Worm (Caenorhabditis elegans): ENCODE measurements around the gene ZK1321.1.
"Not testable (repeated sequence)": the region's sequence is repeated elsewhere in the genome, so short reads cannot be mapped to it uniquely, and the experiment has no call there.

The ZK1321.1 gene

DNA sequence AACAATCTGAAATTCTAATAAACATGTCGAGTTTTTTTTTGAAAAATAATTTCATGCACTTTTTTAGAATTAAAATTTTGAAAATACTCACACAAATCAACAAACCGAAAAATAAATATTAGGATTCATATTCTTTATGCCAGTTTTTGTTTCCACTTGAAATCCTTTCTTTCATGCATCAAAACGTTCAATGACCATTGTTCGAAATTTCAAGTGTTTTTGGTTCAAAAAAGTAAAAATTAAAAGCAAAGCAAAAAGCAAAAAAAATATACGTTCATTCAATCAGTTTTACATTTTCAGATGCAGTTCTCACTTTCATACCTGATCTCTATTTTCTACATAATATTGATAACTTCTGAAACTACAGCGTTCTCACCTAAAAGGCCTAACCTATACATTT is at the start of gene ZK1321.1:
Gene ZK1321.1 (plus strand): TSS at position 301 of the 400 bp plus-strand sequence.
- TF ChIP-seq sea-1 (GFP tag; conservative IDR thresholded peaks at IDR 0.05), result no peak
- TF ChIP-seq tbx-11 (GFP tag; IDR thresholded peaks at IDR 0.05), result no peak
- TF ChIP-seq tbx-37 (GFP tag; conservative IDR thresholded peaks at IDR 0.05), result no peak
- TF ChIP-seq flt-1 (GFP tag; IDR thresholded peaks at IDR 0.05), result no peak
- no peak for TF ChIP-seq pes-1 (GFP tag; IDR thresholded peaks at IDR 0.05)
- no peak for TF ChIP-seq ets-7 (tag; optimal IDR thresholded peaks at IDR 0.05)
- no peak for TF ChIP-seq hmbx-1 (tag; optimal IDR thresholded peaks at IDR 0.05)
- TF ChIP-seq ceh-13 (GFP tag; optimal IDR thresholded peaks at IDR 0.05), result no peak
- TF ChIP-seq tra-4 (tag; optimal IDR thresholded peaks at IDR 0.05), result no peak
- no peak for TF ChIP-seq ama-1 (optimal IDR thresholded peaks at IDR 0.05)
- no peak for TF ChIP-seq hmg-4 (GFP tag; optimal IDR thresholded peaks at IDR 0.05)
- no peak for TF ChIP-seq aly-1 (tag; optimal IDR thresholded peaks at IDR 0.05)

DNA sequence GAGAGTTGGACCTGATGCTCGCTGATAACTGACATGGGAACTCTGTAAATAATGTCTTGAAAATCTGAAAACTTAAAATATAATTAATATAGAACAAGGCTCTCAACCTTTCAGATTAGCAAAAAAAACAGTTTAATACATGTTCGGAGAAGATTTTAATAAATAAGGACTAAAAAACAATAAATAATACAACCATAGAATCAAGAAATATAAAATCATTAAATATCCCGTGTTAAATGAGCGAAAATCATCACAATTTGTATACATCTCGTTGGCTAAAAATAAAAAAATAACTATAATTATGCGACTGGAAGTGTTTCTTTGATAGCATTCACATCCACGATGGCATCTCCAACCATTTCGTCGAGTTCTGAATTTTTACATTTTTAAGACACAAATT is 49.1 kb upstream of the ZK1321.1 start, which contains the start of gene Y53C12A.10:
Gene Y53C12A.10 (minus strand): TSS at position 101 of the 400 bp plus-strand sequence.
- no peak for TF ChIP-seq hmg-4 (GFP tag; optimal IDR thresholded peaks at IDR 0.05)
- TF ChIP-seq F13C5.2 (tag; optimal IDR thresholded peaks at IDR 0.05), result no peak
- TF ChIP-seq ceh-36 (tag; optimal IDR thresholded peaks at IDR 0.05), result no peak
- no peak for TF ChIP-seq tra-4 (tag; optimal IDR thresholded peaks at IDR 0.05)
- TF ChIP-seq aly-1 (tag; optimal IDR thresholded peaks at IDR 0.05), result no peak
- TF ChIP-seq scrt-1 (GFP tag; IDR thresholded peaks at IDR 0.05), result no peak
- TF ChIP-seq ama-1 (optimal IDR thresholded peaks at IDR 0.05), result no peak
- no peak for TF ChIP-seq hnd-1 (tag; optimal IDR thresholded peaks at IDR 0.05)

ce11 chrII:9706207-9706606 is 47.6 kb upstream of the ZK1321.1 start, which contains the start of gene Y53C12A.3:
Gene Y53C12A.3 (minus strand): TSS chrII:9706240.
- TF ChIP-seq tbx-11 (GFP tag; IDR thresholded peaks at IDR 0.05) (no peak), F13C5.2 (tag; optimal IDR thresholded peaks at IDR 0.05) (peak; percentile 16)

- TF ChIP-seq ama-1 (optimal IDR thresholded peaks at IDR 0.05), result no peak
- no peak for TF ChIP-seq tbx-37 (GFP tag; conservative IDR thresholded peaks at IDR 0.05)
- no peak for TF ChIP-seq B0310.2 (tag; optimal IDR thresholded peaks at IDR 0.05)
Observed at ce11 chrII:9708835-9709299, 45.0 kb upstream of the ZK1321.1 start, which contains the start of gene glt-5. Gene glt-5 (minus strand): TSS chrII:9708885.

DNA sequence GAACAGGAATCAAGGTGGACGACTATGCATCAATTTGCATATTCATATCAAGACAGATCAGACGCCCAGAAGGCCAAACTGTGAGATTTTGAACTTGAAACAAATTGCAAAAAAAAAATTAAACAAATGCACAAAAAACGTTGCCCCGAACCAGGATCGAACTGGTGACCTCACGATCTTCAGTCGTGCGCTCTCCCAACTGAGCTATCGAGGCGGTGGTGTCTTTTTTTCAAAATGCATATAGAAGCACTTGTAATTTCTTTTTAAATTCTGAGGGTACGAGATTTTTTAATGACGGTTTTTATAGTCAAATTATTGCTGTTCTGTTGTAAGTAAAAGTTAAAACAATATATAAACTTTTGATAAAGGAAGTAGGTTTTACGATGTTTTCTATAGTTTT is 40.7 kb upstream of the ZK1321.1 start:
- TF ChIP-seq ets-7 (tag; optimal IDR thresholded peaks at IDR 0.05), result no peak
- TF ChIP-seq ceh-13 (GFP tag; optimal IDR thresholded peaks at IDR 0.05), result no peak
- TF ChIP-seq sea-1 (GFP tag; conservative IDR thresholded peaks at IDR 0.05), result 0 out of 2 replicates have a peak, but pooled peaks have one; percentile 28
- TF ChIP-seq scrt-1 (GFP tag; IDR thresholded peaks at IDR 0.05), result 0 out of 2 replicates have a peak, but pooled peaks have one; percentile 27

DNA sequence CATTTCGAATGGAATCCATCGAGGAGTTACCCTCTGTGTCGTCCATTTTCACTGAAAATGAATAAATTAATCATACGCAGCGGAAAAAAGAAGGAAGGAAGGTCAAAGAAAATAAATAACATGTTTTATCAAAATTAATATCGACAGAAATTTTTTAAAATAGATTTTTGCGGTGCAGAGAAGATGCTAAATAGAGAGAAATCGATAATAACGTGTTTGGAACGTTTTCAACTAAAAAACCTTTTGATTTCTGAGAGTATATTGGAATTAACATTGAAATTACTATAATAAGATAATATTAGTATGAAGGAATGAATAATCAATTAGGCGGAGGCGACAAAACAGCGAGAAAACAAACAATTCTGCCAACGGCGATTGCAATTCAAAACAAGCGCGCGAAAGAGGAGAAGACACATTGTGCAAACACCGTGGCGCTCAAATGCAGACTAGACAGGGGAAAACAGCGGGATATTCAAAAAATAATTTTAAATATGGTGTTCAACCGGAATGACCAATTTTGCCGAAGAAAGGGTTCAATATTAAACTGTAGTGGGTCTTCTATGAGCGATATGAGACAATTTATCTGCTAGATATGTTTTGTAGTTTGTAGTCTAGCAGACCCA is 37.3 kb upstream of the ZK1321.1 start, which contains the start of gene wee-1.3:
Gene wee-1.3 (minus strand): TSS at position 51 of the 623 bp plus-strand sequence.
- TF ChIP-seq tra-4 (tag; optimal IDR thresholded peaks at IDR 0.05), result no peak
- no peak for TF ChIP-seq B0310.2 (tag; optimal IDR thresholded peaks at IDR 0.05)
- TF ChIP-seq hmg-4 (GFP tag; optimal IDR thresholded peaks at IDR 0.05), result peak; percentile 40
- peak; percentile 7; the same call in 1 of the 2 replicates for TF ChIP-seq tbx-37 (GFP tag; conservative IDR thresholded peaks at IDR 0.05)
- TF ChIP-seq F13C5.2 (tag; optimal IDR thresholded peaks at IDR 0.05), result peak; percentile 74
- TF ChIP-seq ama-1 (optimal IDR thresholded peaks at IDR 0.05), result no peak
- TF ChIP-seq ets-7 (tag; optimal IDR thresholded peaks at IDR 0.05), result no peak

DNA sequence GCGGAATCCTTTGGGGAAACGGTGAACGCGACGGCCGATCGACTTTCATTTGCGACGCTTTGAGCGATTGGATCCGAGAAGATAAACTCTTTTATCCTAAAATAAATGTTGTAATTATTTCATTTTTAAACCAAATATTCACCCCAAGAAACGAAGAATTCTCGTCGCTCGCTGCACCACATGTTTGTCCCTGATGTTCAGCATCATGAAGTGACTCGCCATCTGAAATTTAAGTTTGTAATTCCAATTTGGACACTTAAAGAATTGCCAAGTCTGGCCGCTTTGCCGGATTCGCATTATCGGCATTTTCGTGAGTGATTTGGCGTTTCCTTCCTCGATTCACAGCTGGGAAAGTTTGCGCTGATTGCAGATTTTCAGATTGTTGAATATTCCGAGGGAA is 35.9 kb upstream of the ZK1321.1 start, which contains the start of gene Y53C12A.6:
Gene Y53C12A.6 (minus strand): TSS at position 101 of the 400 bp plus-strand sequence.
- no peak for TF ChIP-seq hnd-1 (tag; optimal IDR thresholded peaks at IDR 0.05)
- TF ChIP-seq ets-7 (tag; optimal IDR thresholded peaks at IDR 0.05), result no peak
- no peak for TF ChIP-seq tbx-11 (GFP tag; IDR thresholded peaks at IDR 0.05)
- no peak for TF ChIP-seq flt-1 (GFP tag; IDR thresholded peaks at IDR 0.05)
- TF ChIP-seq hmg-4 (GFP tag; optimal IDR thresholded peaks at IDR 0.05), result no peak

- TF ChIP-seq ceh-36 (tag; optimal IDR thresholded peaks at IDR 0.05); pes-1 (GFP tag; IDR thresholded peaks at IDR 0.05); ets-7 (tag; optimal IDR thresholded peaks at IDR 0.05): not testable (repeated sequence)
Observed at ce11 chrII:9718631-9719252, 35.1 kb upstream of the ZK1321.1 start, which contains the start of gene Y53C12A.11. Gene Y53C12A.11 (minus strand): TSS chrII:9718698.

DNA sequence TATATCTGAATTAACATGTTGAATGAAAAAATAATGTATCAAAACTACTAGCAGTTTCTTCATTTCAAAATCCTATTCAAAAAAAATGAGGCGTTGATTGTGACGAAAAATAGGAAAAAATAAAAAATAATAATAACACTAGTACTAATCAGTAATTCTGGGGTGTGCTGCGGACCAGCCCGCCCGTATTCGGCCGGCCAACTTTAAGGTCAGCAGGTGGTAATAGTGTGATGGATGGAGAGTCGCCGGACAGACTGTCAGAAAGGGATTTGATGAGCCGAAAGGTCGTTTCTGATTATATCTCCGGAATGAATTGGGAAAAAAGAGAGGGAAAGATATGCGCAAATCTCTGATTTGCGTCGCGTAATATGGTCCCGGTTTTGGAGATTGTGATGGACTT is 29.4 kb upstream of the ZK1321.1 start, which contains the start of gene cutl-2:
Gene cutl-2 (minus strand): TSS at position 210 of the 400 bp plus-strand sequence.
- TF ChIP-seq flt-1 (GFP tag; IDR thresholded peaks at IDR 0.05) (no peak), ceh-36 (tag; optimal IDR thresholded peaks at IDR 0.05) (no peak), tbx-11 (GFP tag; IDR thresholded peaks at IDR 0.05) (no peak), sea-1 (GFP tag; conservative IDR thresholded peaks at IDR 0.05) (no peak), scrt-1 (GFP tag; IDR thresholded peaks at IDR 0.05) (no peak), tbx-37 (GFP tag; conservative IDR thresholded peaks at IDR 0.05) (no peak), aly-1 (tag; optimal IDR thresholded peaks at IDR 0.05) (no peak), tra-4 (tag; optimal IDR thresholded peaks at IDR 0.05) (no peak), pes-1 (GFP tag; IDR thresholded peaks at IDR 0.05) (no peak), ets-7 (tag; optimal IDR thresholded peaks at IDR 0.05) (no peak), F13C5.2 (tag; optimal IDR thresholded peaks at IDR 0.05) (no peak), hmg-4 (GFP tag; optimal IDR thresholded peaks at IDR 0.05) (no peak), hnd-1 (tag; optimal IDR thresholded peaks at IDR 0.05) (no peak), B0310.2 (tag; optimal IDR thresholded peaks at IDR 0.05) (no peak), hmbx-1 (tag; optimal IDR thresholded peaks at IDR 0.05) (no peak), ceh-13 (GFP tag; optimal IDR thresholded peaks at IDR 0.05) (no peak), ama-1 (optimal IDR thresholded peaks at IDR 0.05) (no peak)

All from whole organism, early embryonic.